Fruit fly (Drosophila melanogaster) whole organism, embryonic: ENCODE results near the gene Iyd.
A peak's percentile ranks its signal among the peaks of the same experiment; 100 is the strongest.

ENCODE experiments used
- Abd-B ChIP-seq: fragments of 200-800 bp; sonication (Bioruptor generic); optimal IDR thresholded peaks from 2 replicates; lab custom pipeline; 2018; ENCODE audit warnings: missing biosample characterization, mild to moderate bottlenecking, missing genetic modification characterization, moderate library complexity
- Blimp-1 ChIP-seq: fragments of 200-800 bp; sonication (Bioruptor generic); optimal IDR thresholded peaks from 3 replicates; lab custom pipeline; 2018; ENCODE audit warnings: missing biosample characterization, missing genetic modification characterization, mild to moderate bottlenecking, moderate library complexity, missing genetic modification reagents
- BtbVII ChIP-seq: fragments of 200-800 bp; sonication (Bioruptor generic); optimal IDR thresholded peaks from 3 replicates; lab custom pipeline; 2017; ENCODE audit warnings: missing biosample characterization, mild to moderate bottlenecking, missing genetic modification characterization
- CG10565 ChIP-seq: fragments of 200-800 bp; sonication (Bioruptor generic); optimal IDR thresholded peaks from 3 replicates; lab custom pipeline; 2016; ENCODE audit warnings: missing biosample characterization, mild to moderate bottlenecking, missing genetic modification characterization
- CG11504 ChIP-seq: fragments of 200-800 bp; sonication (Bioruptor generic); optimal IDR thresholded peaks from 3 replicates; lab custom pipeline; 2019; ENCODE audit warnings: missing biosample characterization, mild to moderate bottlenecking, missing genetic modification characterization, moderate library complexity
- CG12104 ChIP-seq: fragments of 200-800 bp; sonication (Bioruptor generic); optimal IDR thresholded peaks from 3 replicates; lab custom pipeline; 2016; ENCODE audit warnings: missing biosample characterization, missing genetic modification characterization
- CG13123 ChIP-seq: fragments of 200-800 bp; sonication (Bioruptor generic); optimal IDR thresholded peaks from 2 replicates; lab custom pipeline; 2016; ENCODE audit warnings: missing biosample characterization, missing genetic modification characterization
- CG14014 ChIP-seq: fragments of 200-800 bp; sonication (Bioruptor generic); IDR thresholded peaks from 2 replicates; pipeline ENCODE4 v1.3.6; 2022; ENCODE audit warnings: missing biosample characterization, missing genetic modification characterization
- CG14710 ChIP-seq: fragments of 200-800 bp; sonication (Bioruptor generic); optimal IDR thresholded peaks from 3 replicates; lab custom pipeline; 2019; ENCODE audit warnings: missing biosample characterization, mild to moderate bottlenecking, missing genetic modification characterization, moderate library complexity
- CG15011 ChIP-seq: fragments of 200-800 bp; sonication (Bioruptor generic); optimal IDR thresholded peaks from 3 replicates; lab custom pipeline; 2018; ENCODE audit warnings: missing biosample characterization, mild to moderate bottlenecking, missing genetic modification characterization
- CG15269 ChIP-seq: fragments of 200-800 bp; sonication (Bioruptor generic); optimal IDR thresholded peaks from 2 replicates; lab custom pipeline; 2018; ENCODE audit warnings: missing biosample characterization, mild to moderate bottlenecking, missing genetic modification characterization, moderate library complexity
- CG15601 ChIP-seq: fragments of 200-800 bp; sonication (Bioruptor generic); optimal IDR thresholded peaks from 3 replicates; lab custom pipeline; 2019; ENCODE audit warnings: missing biosample characterization, mild to moderate bottlenecking, missing genetic modification characterization, moderate library complexity
- CG1603 ChIP-seq: fragments of 200-800 bp; sonication (Bioruptor generic); optimal IDR thresholded peaks from 2 replicates; lab custom pipeline; 2019; ENCODE audit warnings: missing biosample characterization, mild to moderate bottlenecking, missing genetic modification characterization, moderate library complexity
- CG2120 ChIP-seq: fragments of 200-800 bp; sonication (Bioruptor generic); optimal IDR thresholded peaks from 3 replicates; lab custom pipeline; 2016; ENCODE audit warnings: missing biosample characterization, missing genetic modification characterization
- CG33557 ChIP-seq: fragments of 200-800 bp; sonication (Bioruptor generic); optimal IDR thresholded peaks from 2 replicates; lab custom pipeline; 2019; ENCODE audit warnings: missing biosample characterization, mild to moderate bottlenecking, missing genetic modification characterization, moderate library complexity
- CG4360 ChIP-seq: fragments of 200-800 bp; sonication (Bioruptor generic); IDR thresholded peaks from 2 replicates; pipeline ENCODE4 v1.3.6; 2022; ENCODE audit warnings: missing biosample characterization, missing genetic modification characterization
- CG4424 ChIP-seq: fragments of 200-800 bp; sonication (Bioruptor generic); optimal IDR thresholded peaks from 3 replicates; lab custom pipeline; 2016; ENCODE audit warnings: missing biosample characterization, missing genetic modification characterization
- CG5245 ChIP-seq: fragments of 200-800 bp; sonication (Bioruptor generic); optimal IDR thresholded peaks from 3 replicates; lab custom pipeline; 2016; ENCODE audit warnings: missing biosample characterization, missing genetic modification characterization
- CG5953 ChIP-seq: fragments of 200-800 bp; sonication (Bioruptor generic); IDR thresholded peaks from 2 replicates; pipeline ENCODE4 v1.3.6; 2022; ENCODE audit warnings: missing biosample characterization, missing genetic modification characterization
- CG7786 ChIP-seq: fragments of 200-800 bp; sonication (Bioruptor generic); optimal IDR thresholded peaks from 2 replicates; lab custom pipeline; 2016; ENCODE audit warnings: missing biosample characterization, missing genetic modification characterization
- CG9932 ChIP-seq: fragments of 200-800 bp; sonication (Bioruptor generic); IDR thresholded peaks from 2 replicates; pipeline ENCODE4 v1.3.6; 2022; ENCODE audit warnings: missing biosample characterization, missing genetic modification characterization
- Camta ChIP-seq: fragments of 200-800 bp; sonication (Bioruptor generic); optimal IDR thresholded peaks from 2 replicates; lab custom pipeline; 2016; ENCODE audit warnings: missing biosample characterization, missing genetic modification characterization
- CoRest ChIP-seq: fragments of 200-800 bp; sonication (Bioruptor generic); optimal IDR thresholded peaks from 3 replicates; lab custom pipeline; 2018; ENCODE audit warnings: missing biosample characterization, mild to moderate bottlenecking, missing genetic modification characterization, moderate library complexity
- Doc3 ChIP-seq: fragments of 200-800 bp; sonication (Bioruptor generic); IDR thresholded peaks from 3 replicates; pipeline ENCODE4 v1.3.6; 2022; ENCODE audit warnings: missing biosample characterization, missing genetic modification characterization; ENCODE audit not compliant: partially characterized antibody
- Drgx ChIP-seq: fragments of 200-800 bp; sonication (Bioruptor generic); IDR thresholded peaks from 2 replicates; pipeline ENCODE4 v1.3.6; 2022; ENCODE audit warnings: missing biosample characterization, missing genetic modification characterization
- Elba2 ChIP-seq: fragments of 200-800 bp; sonication (Bioruptor generic); optimal IDR thresholded peaks from 3 replicates; lab custom pipeline; 2016; ENCODE audit warnings: missing biosample characterization, missing genetic modification characterization
- Hr78 ChIP-seq, 2 experiments: fragments of 200-800 bp in 1 of 2; fragments of >200 bp in 1 of 2; sonication (Bioruptor generic) in 1 of 2; optimal IDR thresholded peaks; 2 replicates each; lab custom pipeline; 2017 to 2019; ENCODE audit warnings: missing biosample characterization in 2 of 2, missing genetic modification characterization in 2 of 2, mild to moderate bottlenecking in 1 of 2, moderate library complexity in 1 of 2
- Jarid2 ChIP-seq: fragments of 200-800 bp; sonication (Bioruptor generic); optimal IDR thresholded peaks from 3 replicates; lab custom pipeline; 2017; ENCODE audit warnings: mild to moderate bottlenecking, missing biosample characterization, missing genetic modification reagents, missing genetic modification characterization
- Kr ChIP-seq: fragments of 200-800 bp; sonication (Bioruptor generic); optimal IDR thresholded peaks from 2 replicates; lab custom pipeline; 2017; ENCODE audit warnings: missing biosample characterization, mild to moderate bottlenecking, missing genetic modification characterization
- Lpt ChIP-seq: fragments of >200 bp; optimal IDR thresholded peaks from 2 replicates; lab custom pipeline; 2018; ENCODE audit warnings: missing biosample characterization, missing genetic modification characterization
- MBD-R2 ChIP-seq: fragments of 200-800 bp; sonication (Bioruptor generic); IDR thresholded peaks from 2 replicates; pipeline ENCODE4 v1.3.6; 2022; ENCODE audit warnings: missing biosample characterization, missing genetic modification characterization
- Myb ChIP-seq: fragments of 200-800 bp; sonication (Bioruptor generic); optimal IDR thresholded peaks from 2 replicates; lab custom pipeline; 2016; ENCODE audit warnings: missing biosample characterization, missing genetic modification characterization
- Pdp1 ChIP-seq, 2 experiments: fragments of 200-800 bp; sonication (Bioruptor generic); optimal IDR thresholded peaks; 3 replicates each; lab custom pipeline; 2016; ENCODE audit warnings: missing biosample characterization in 2 of 2, missing genetic modification characterization in 2 of 2, mild to moderate bottlenecking in 1 of 2, moderate library complexity in 1 of 2
- ac ChIP-seq: fragments of 200-800 bp; sonication (Bioruptor generic); optimal IDR thresholded peaks from 3 replicates; lab custom pipeline; 2017; ENCODE audit warnings: missing biosample characterization, mild to moderate bottlenecking, missing genetic modification characterization
- az2 ChIP-seq: fragments of 200-800 bp; sonication (Bioruptor generic); optimal IDR thresholded peaks from 3 replicates; lab custom pipeline; 2016; ENCODE audit warnings: missing biosample characterization, missing genetic modification characterization
- bigmax ChIP-seq: fragments of 200-800 bp; sonication (Bioruptor generic); optimal IDR thresholded peaks from 2 replicates; lab custom pipeline; 2018; ENCODE audit warnings: missing biosample characterization, mild to moderate bottlenecking, missing genetic modification characterization
- bsh ChIP-seq, 2 experiments: fragments of 200-800 bp; sonication (Bioruptor generic); optimal IDR thresholded peaks; 2 replicates each; lab custom pipeline; 2017 to 2018; ENCODE audit warnings: mild to moderate bottlenecking in 2 of 2, missing biosample characterization in 2 of 2, missing genetic modification characterization in 2 of 2, moderate library complexity in 1 of 2
- btn ChIP-seq: fragments of 200-800 bp; sonication (Bioruptor generic); optimal IDR thresholded peaks from 2 replicates; lab custom pipeline; 2016; ENCODE audit warnings: missing biosample characterization, missing genetic modification characterization
- croc ChIP-seq: fragments of 200-800 bp; sonication (Bioruptor generic); conservative IDR thresholded peaks from 3 replicates; pipeline ENCODE4 v1.3.6; 2022; ENCODE audit warnings: missing biosample characterization, missing genetic modification characterization
- fd102C ChIP-seq: fragments of 200-800 bp; sonication (Bioruptor generic); optimal IDR thresholded peaks from 2 replicates; lab custom pipeline; 2018; ENCODE audit warnings: missing biosample characterization, mild to moderate bottlenecking, missing genetic modification characterization, moderate library complexity
- gcm ChIP-seq: fragments of 200-800 bp; sonication (Bioruptor generic); optimal IDR thresholded peaks from 2 replicates; lab custom pipeline; 2019; ENCODE audit warnings: missing biosample characterization, mild to moderate bottlenecking, missing genetic modification characterization, moderate library complexity
- grn ChIP-seq: fragments of 200-800 bp; sonication (Bioruptor generic); optimal IDR thresholded peaks from 3 replicates; lab custom pipeline; 2017; ENCODE audit warnings: missing biosample characterization, missing genetic modification characterization
- jing ChIP-seq: fragments of 200-800 bp; sonication (Bioruptor generic); optimal IDR thresholded peaks from 2 replicates; lab custom pipeline; 2018; ENCODE audit warnings: missing biosample characterization, mild to moderate bottlenecking, missing genetic modification characterization
- peb ChIP-seq: fragments of 200-800 bp; sonication (Bioruptor generic); IDR thresholded peaks from 2 replicates; pipeline ENCODE4 v1.3.6; 2022; ENCODE audit warnings: missing biosample characterization, missing genetic modification characterization

The Iyd gene

DNA sequence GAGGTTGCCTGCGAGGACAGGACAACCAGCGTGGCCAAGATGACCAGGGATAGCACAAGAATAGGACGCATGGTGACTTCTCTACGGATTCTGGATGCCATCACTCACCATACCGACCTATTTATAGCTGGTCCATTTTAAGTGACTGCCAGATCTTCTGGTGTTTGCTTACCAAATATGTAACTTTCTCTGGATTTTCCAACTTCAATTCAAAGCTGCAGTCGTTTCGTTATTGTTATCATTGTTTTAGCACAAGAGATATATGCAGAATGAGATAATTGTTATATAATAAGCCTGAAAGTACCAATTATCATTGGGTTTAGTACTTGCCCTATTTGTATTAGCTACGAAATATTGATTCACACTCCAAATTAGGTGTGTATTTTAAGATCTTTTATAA lies 7.7 kb upstream of the Iyd start, which contains the start of gene CG32071:
Gene CG32071, minus strand, starts transcription at position 101 of the 400 bp plus-strand sequence.
- TF ChIP-seq CG9932 (GFP tag; lab: Robert Waterston, UW): no peak
- peak in 1 of 2 experiments; percentile 71 for TF ChIP-seq Pdp1 (GFP tag; optimal IDR thresholded peaks at IDR 0.05; lab: Kevin White, UChicago)

- TF ChIP-seq bsh (GFP tag; optimal IDR thresholded peaks at IDR 0.05; lab: Kevin White, UChicago) (no peak), CG1603 (tag; lab: Kevin White, UChicago) (no peak), CG14710 (tag; lab: Kevin White, UChicago) (no peak)
- TF ChIP-seq, all 482 proteins: peak for 0
Observed at dm6 chr3L:11102930-11103329, 6.9 kb upstream of the Iyd start, which contains the start of gene Elo68alpha. Elo68alpha (minus strand) TSS chr3L:11103030.

- TF ChIP-seq BtbVII (GFP tag; lab: Kevin White, UChicago): no peak
- TF ChIP-seq jing (GFP tag; lab: Kevin White, UChicago): no peak
- no peak for TF ChIP-seq CG15601 (tag; lab: Kevin White, UChicago)
- no peak for TF ChIP-seq CG15011
- no peak for TF ChIP-seq CG11504 (tag; lab: Kevin White, UChicago)
- no peak for TF ChIP-seq CG13123
- no peak for TF ChIP-seq CG2120 (GFP tag; lab: Kevin White, UChicago)
- TF ChIP-seq Elba2 (GFP tag; lab: Kevin White, UChicago): no peak
- no peak for TF ChIP-seq gcm
- no peak for TF ChIP-seq az2 (GFP tag; lab: Kevin White, UChicago)
- no peak for TF ChIP-seq MBD-R2 (GFP tag; lab: Robert Waterston, UW)
- no peak for TF ChIP-seq CG10565 (GFP tag; lab: Kevin White, UChicago)
- no peak for TF ChIP-seq CG4424 (GFP tag; lab: Kevin White, UChicago)
Observed at dm6 chr3L:11101598-11101997, 5.6 kb upstream of the Iyd start, which contains the start of gene Elo68beta. Elo68beta (minus strand) TSS chr3L:11101698.

dm6 chr3L:11097982-11098663 lies 2.1 kb upstream of the Iyd start, which contains the start of the genes Irbp18 and APP-BP1:
Irbp18 (minus strand) TSS chr3L:11098186.
APP-BP1 (plus strand) TSS chr3L:11098412.
- TF ChIP-seq CG7786 (GFP tag; lab: Kevin White, UChicago) (peak; percentile 94), croc (GFP tag; lab: Robert Waterston, UW) (peak; percentile 72), ac (GFP tag; lab: Kevin White, UChicago) (peak; percentile 67), Hr78 (GFP tag; optimal IDR thresholded peaks at IDR 0.05; lab: Kevin White, UChicago) (peak in 1 of 2 experiments; percentile 54), CG5953 (no peak; the same call in 1 of the 2 replicates), Camta (GFP tag; lab: Kevin White, UChicago) (peak; percentile 94), CG5245 (GFP tag; lab: Kevin White, UChicago) (peak; percentile 87), Jarid2 (peak; percentile 76), fd102C (GFP tag; lab: Kevin White, UChicago) (peak; percentile 76), CG14014 (GFP tag; lab: Robert Waterston, UW) (peak; percentile 83), CoRest (tag; lab: Kevin White, UChicago) (peak; percentile 95), Abd-B (GFP tag; lab: Kevin White, UChicago) (peak; percentile 94), CG33557 (peak; percentile 82), Drgx (GFP tag; lab: Robert Waterston, UW) (peak; percentile 91), grn (GFP tag; lab: Kevin White, UChicago) (peak; percentile 66), Lpt (GFP tag; lab: Kevin White, UChicago) (no peak), Doc3 (GFP tag; lab: Robert Waterston, UW) (no peak), bigmax (GFP tag; lab: Kevin White, UChicago) (no peak), Blimp-1 (GFP tag; lab: Kevin White, UChicago) (peak; percentile 90), Kr (GFP tag; lab: Kevin White, UChicago) (no peak), peb (GFP tag; lab: Robert Waterston, UW) (peak; percentile 83), btn (GFP tag; lab: Kevin White, UChicago) (peak; percentile 91), Myb (peak; percentile 83), CG12104 (GFP tag; lab: Kevin White, UChicago) (peak; percentile 95), CG15269 (peak; percentile 93), CG4360 (GFP tag; lab: Robert Waterston, UW) (0 out of 2 replicates have a peak, but pooled peaks have one; percentile 30)
